Worm (Caenorhabditis elegans) whole organism, L4 larva: ENCODE measurements around the gene nra-3.
A peak's percentile ranks its signal among the peaks of the same experiment; 100 is the strongest.

Experiments used
- F49E8.2 ChIP-seq: sonication (generic microtip); optimal IDR thresholded peaks from 2 replicates; lab custom pipeline; 2016; ENCODE audit warnings: missing compliant biosample characterization, mild to moderate bottlenecking, missing genetic modification characterization, borderline replicate concordance
- T26A8.4 ChIP-seq: fragments of 200-800 bp; sonication (Bioruptor generic); IDR thresholded peaks from 2 replicates; pipeline ENCODE4 v1.3.6; 2022; ENCODE audit warnings: missing genetic modification characterization, missing compliant biosample characterization
- Y48G9A.11 ChIP-seq: fragments of 200-800 bp; sonication (Bioruptor generic); IDR thresholded peaks from 2 replicates; pipeline ENCODE4 v1.3.6; 2022; ENCODE audit warnings: missing genetic modification reagents, missing genetic modification characterization, missing compliant biosample characterization
- Y75B8A.6 ChIP-seq: fragments of 200-800 bp; sonication (Bioruptor generic); IDR thresholded peaks from 2 replicates; pipeline ENCODE4 v1.3.6; 2022; ENCODE audit warnings: missing genetic modification reagents, missing genetic modification characterization, missing compliant biosample characterization
- ZK546.5 ChIP-seq, 2 experiments: sonication (generic microtip); optimal IDR thresholded peaks; 2 replicates each; lab custom pipeline; 2017; ENCODE audit warnings: missing biosample characterization in 2 of 2, missing genetic modification characterization in 2 of 2
- aha-1 ChIP-seq: fragments of 150-350 bp; peaks from one replicate; lab custom pipeline; 2014; ENCODE audit warnings: missing biosample characterization, missing genetic modification characterization
- aly-2 ChIP-seq: sonication (generic microtip); optimal IDR thresholded peaks from 2 replicates; lab custom pipeline; 2018; ENCODE audit warnings: missing biosample characterization, missing genetic modification characterization
- ama-1 ChIP-seq: fragments of 150-350 bp; optimal IDR thresholded peaks from 2 replicates; lab custom pipeline; 2014; ENCODE audit warnings: inconsistent platforms, mixed read lengths
- arid-1 ChIP-seq: fragments of 200-800 bp; sonication (Bioruptor generic); conservative IDR thresholded peaks from 2 replicates; pipeline ENCODE4 v1.3.6; 2022; ENCODE audit warnings: missing genetic modification reagents, missing genetic modification characterization, missing compliant biosample characterization
- attf-4 ChIP-seq: sonication (generic microtip); optimal IDR thresholded peaks from 3 replicates; lab custom pipeline; 2017; ENCODE audit warnings: missing biosample characterization, missing genetic modification characterization
- ceh-20 ChIP-seq: fragments of 200-800 bp; sonication (Bioruptor generic); IDR thresholded peaks from 2 replicates; pipeline ENCODE4 v1.3.6; 2022; ENCODE audit warnings: missing genetic modification reagents, missing genetic modification characterization, missing compliant biosample characterization
- ces-1 ChIP-seq: fragments of 150-350 bp; sonication (generic microtip); optimal IDR thresholded peaks from 4 replicates; lab custom pipeline; 2014; ENCODE audit warnings: missing biosample characterization, missing genetic modification reagents, missing genetic modification characterization
- cey-2 ChIP-seq: sonication (generic microtip); optimal IDR thresholded peaks from 3 replicates; lab custom pipeline; 2017; ENCODE audit warnings: missing genetic modification characterization, mild to moderate bottlenecking, missing compliant biosample characterization, antibody characterized with exemption, borderline replicate concordance; ENCODE audit not compliant: insufficient read depth
- ctbp-1 ChIP-seq: fragments of 200-800 bp; sonication (Bioruptor generic); IDR thresholded peaks from 2 replicates; pipeline ENCODE4 v1.3.6; 2022; ENCODE audit warnings: missing genetic modification reagents, missing genetic modification characterization, missing compliant biosample characterization
- dmd-9 ChIP-seq: fragments of 200-800 bp; sonication (Bioruptor generic); IDR thresholded peaks from 2 replicates; pipeline ENCODE4 v1.3.6; 2022; ENCODE audit warnings: missing genetic modification reagents, missing genetic modification characterization, missing compliant biosample characterization
- egl-43 ChIP-seq: fragments of 200-800 bp; sonication (Bioruptor generic); IDR thresholded peaks from 2 replicates; pipeline ENCODE4 v1.3.6; 2022; ENCODE audit warnings: missing genetic modification reagents, missing genetic modification characterization, missing compliant biosample characterization
- fkh-10 ChIP-seq: fragments of 150-350 bp; optimal IDR thresholded peaks from 2 replicates; lab custom pipeline; 2014; ENCODE audit warnings: missing biosample characterization, missing genetic modification reagents, missing genetic modification characterization
- hlh-30 ChIP-seq: sonication (generic microtip); optimal IDR thresholded peaks from 2 replicates; lab custom pipeline; 2017; ENCODE audit warnings: antibody characterized with exemption, mild to moderate bottlenecking, missing genetic modification characterization, missing compliant biosample characterization; ENCODE audit not compliant: insufficient read depth
- hmg-1.1 ChIP-seq: fragments of 200-800 bp; sonication (Bioruptor generic); IDR thresholded peaks from 2 replicates; pipeline ENCODE4 v1.3.6; 2022; ENCODE audit warnings: missing genetic modification reagents, missing genetic modification characterization, missing compliant biosample characterization
- lin-38 ChIP-seq: fragments of 200-800 bp; sonication (Bioruptor generic); IDR thresholded peaks from 2 replicates; pipeline ENCODE4 v1.3.6; 2022; ENCODE audit warnings: missing genetic modification reagents, missing genetic modification characterization, missing compliant biosample characterization
- lin-39 ChIP-seq: fragments of 150-350 bp; optimal IDR thresholded peaks from 2 replicates; lab custom pipeline; 2014; ENCODE audit warnings: missing biosample characterization, missing genetic modification reagents, missing genetic modification characterization
- lir-3 ChIP-seq: sonication (generic microtip); optimal IDR thresholded peaks from 2 replicates; lab custom pipeline; 2016; ENCODE audit warnings: mild to moderate bottlenecking, missing genetic modification characterization, missing compliant biosample characterization
- madf-9 ChIP-seq: fragments of 200-800 bp; sonication (Bioruptor generic); conservative IDR thresholded peaks from 2 replicates; pipeline ENCODE4 v1.3.6; 2022; ENCODE audit warnings: missing genetic modification reagents, missing genetic modification characterization, missing compliant biosample characterization
- mdt-29 ChIP-seq: fragments of 200-800 bp; sonication (Bioruptor generic); IDR thresholded peaks from 2 replicates; pipeline ENCODE4 v1.3.6; 2022; ENCODE audit warnings: missing genetic modification reagents, missing genetic modification characterization, missing compliant biosample characterization
- mxl-3 ChIP-seq: fragments of 200-800 bp; sonication (Bioruptor generic); optimal IDR thresholded peaks from 2 replicates; lab custom pipeline; 2018; ENCODE audit warnings: mild to moderate bottlenecking, missing genetic modification characterization, missing compliant biosample characterization
- nhr-111 ChIP-seq: fragments of 200-800 bp; sonication (Bioruptor generic); optimal IDR thresholded peaks from 2 replicates; lab custom pipeline; 2018; ENCODE audit warnings: mild to moderate bottlenecking, missing genetic modification characterization, missing compliant biosample characterization
- nhr-25 ChIP-seq: sonication (generic microtip); optimal IDR thresholded peaks from 2 replicates; lab custom pipeline; 2017; ENCODE audit warnings: missing genetic modification characterization, mild to moderate bottlenecking, missing compliant biosample characterization, antibody characterized with exemption, moderate library complexity, borderline replicate concordance; ENCODE audit not compliant: insufficient read depth
- nhr-28 ChIP-seq: fragments of 150-350 bp; optimal IDR thresholded peaks from 2 replicates; lab custom pipeline; 2014; ENCODE audit warnings: missing biosample characterization, missing genetic modification characterization
- nhr-42 ChIP-seq: fragments of 200-800 bp; sonication (Bioruptor generic); IDR thresholded peaks from 2 replicates; pipeline ENCODE4 v1.3.6; 2022; ENCODE audit warnings: missing genetic modification characterization, missing compliant biosample characterization
- pha-4 ChIP-seq, 2 experiments: fragments of 150-350 bp in 1 of 2; fragments of 200-800 bp in 1 of 2; sonication (Bioruptor generic) in 1 of 2; IDR thresholded peaks in 1 of 2; optimal IDR thresholded peaks in 1 of 2; 2 replicates each; pipeline versions ENCODE4 v1.3.6 to Lab custom; 2014 to 2022; ENCODE audit warnings: missing genetic modification characterization in 2 of 2, missing genetic modification reagents in 2 of 2, missing biosample characterization in 1 of 2, missing compliant biosample characterization in 1 of 2
- rbr-2 ChIP-seq: sonication (generic microtip); optimal IDR thresholded peaks from 2 replicates; lab custom pipeline; 2016; ENCODE audit warnings: missing genotype, missing genetic modification characterization, missing compliant biosample characterization
- spr-3 ChIP-seq: fragments of 200-800 bp; sonication (Bioruptor generic); optimal IDR thresholded peaks from 2 replicates; lab custom pipeline; 2018; ENCODE audit warnings: mild to moderate bottlenecking, missing genetic modification characterization, missing compliant biosample characterization
- unc-39 ChIP-seq: sonication (generic microtip); optimal IDR thresholded peaks from 2 replicates; lab custom pipeline; 2017; ENCODE audit warnings: missing biosample characterization, missing genetic modification characterization
- vab-7 ChIP-seq: fragments of 200-800 bp; sonication (Bioruptor generic); IDR thresholded peaks from 2 replicates; pipeline ENCODE4 v1.3.6; 2022; ENCODE audit warnings: missing genetic modification reagents, missing genetic modification characterization, missing compliant biosample characterization
- zfp-3 ChIP-seq: fragments of 200-800 bp; sonication (Bioruptor generic); conservative IDR thresholded peaks from 2 replicates; pipeline ENCODE4 v1.3.6; 2022; ENCODE audit warnings: missing genetic modification reagents, missing genetic modification characterization, missing compliant biosample characterization
- ztf-11 ChIP-seq: fragments of 150-350 bp; optimal IDR thresholded peaks from 2 replicates; lab custom pipeline; 2014; ENCODE audit warnings: missing biosample characterization, missing genetic modification characterization
- ztf-7 ChIP-seq: fragments of 150-350 bp; optimal IDR thresholded peaks from 2 replicates; lab custom pipeline; 2014; ENCODE audit warnings: missing biosample characterization, missing genetic modification characterization

Gene nra-3

ce11 chrX:9899426-9900131, 31.7 kb downstream of the nra-3 start, which contains the start of gene phf-34 (continued):
- TF ChIP-seq nhr-42 (GFP tag; lab: Robert Waterston, UW) = no peak
- 0 out of 2 replicates have a peak, but pooled peaks have one; percentile 24 for TF ChIP-seq arid-1 (GFP tag; lab: Robert Waterston, UW)
- no peak for TF ChIP-seq cey-2
- no peak for TF ChIP-seq ztf-11
- TF ChIP-seq hmg-1.1 = peak; percentile 70
- TF ChIP-seq rbr-2 = peak; percentile 58
- peak; percentile 56 for TF ChIP-seq fkh-10 (GFP tag; lab: Kevin White, UChicago)
- TF ChIP-seq mxl-3 (GFP tag; lab: Kevin White, UChicago) = peak; percentile 58
- TF ChIP-seq, all 104 proteins: peak for 15

- TF ChIP-seq Y48G9A.11 (GFP tag; lab: Robert Waterston, UW) (no peak), nhr-28 (tag; lab: Kevin White, UChicago) (no peak), F49E8.2 (tag; lab: Kevin White, UChicago) (no peak), ceh-20 (GFP tag; lab: Robert Waterston, UW) (no peak), ctbp-1 (GFP tag; lab: Robert Waterston, UW) (no peak), ztf-7 (tag; lab: Kevin White, UChicago) (no peak), lir-3 (tag; lab: Kevin White, UChicago) (no peak), ZK546.5 (tag; optimal IDR thresholded peaks at IDR 0.05; lab: Kevin White, UChicago) (no peak), madf-9 (GFP tag; lab: Robert Waterston, UW) (no peak), zfp-3 (no peak), pha-4 (GFP tag; IDR thresholded peaks at IDR 0.05; lab: Robert Waterston, UW) (no peak), pha-4 (tag; optimal IDR thresholded peaks at IDR 0.05; lab: Kevin White, UChicago) (no peak), vab-7 (GFP tag; lab: Robert Waterston, UW) (no peak), T26A8.4 (no peak), ama-1 (lab: Kevin White, UChicago) (no peak), lin-38 (GFP tag; lab: Robert Waterston, UW) (no peak), dmd-9 (no peak), nhr-111 (GFP tag; lab: Kevin White, UChicago) (no peak), attf-4 (tag; lab: Kevin White, UChicago) (no peak)
Observed at ce11 chrX:9894844-9895243, 36.4 kb downstream of the nra-3 start, which contains the start of gene F21G4.3. F21G4.3 (plus strand) TSS chrX:9895144.

ce11 chrX:9893069-9893468, 38.2 kb downstream of the nra-3 start:
- no peak for TF ChIP-seq spr-3
- no peak for TF ChIP-seq Y75B8A.6 (GFP tag; lab: Robert Waterston, UW)
- TF ChIP-seq ces-1 (GFP tag; lab: Kevin White, UChicago) = no peak
- TF ChIP-seq mdt-29 (GFP tag; lab: Robert Waterston, UW) = no peak
- TF ChIP-seq nhr-25 (tag; lab: Kevin White, UChicago) = peak; percentile 7
- no peak for TF ChIP-seq arid-1 (GFP tag; lab: Robert Waterston, UW)
- no peak for TF ChIP-seq mxl-3 (GFP tag; lab: Kevin White, UChicago)
- no peak for TF ChIP-seq hlh-30 (tag; lab: Kevin White, UChicago)
- TF ChIP-seq aly-2 (tag; lab: Kevin White, UChicago) = no peak
- no peak for TF ChIP-seq egl-43 (GFP tag; lab: Robert Waterston, UW)
- TF ChIP-seq aha-1 (tag; lab: Kevin White, UChicago) = peak; percentile 76
- no peak for TF ChIP-seq unc-39 (tag; lab: Kevin White, UChicago)
- TF ChIP-seq lin-39 = no peak
